Worm (Caenorhabditis elegans): ENCODE results near the gene F18E2.15.

Gene F18E2.15

ce11 chrV:12760913-12761312 is at the start of gene F18E2.15:
Gene F18E2.15, minus strand, starts transcription at chrV:12761013.
- TF ChIP-seq unc-62 (GFP tag; optimal IDR thresholded peaks at IDR 0.05) = no peak

ce11 chrV:12809876-12810275 is 49.1 kb upstream of the F18E2.15 start, which contains the start of gene ZC443.1:
Gene ZC443.1, minus strand, starts transcription at chrV:12810080.
- no peak for TF ChIP-seq unc-62 (GFP tag; optimal IDR thresholded peaks at IDR 0.05)

ce11 chrV:12806190-12806589 is 45.4 kb upstream of the F18E2.15 start, which contains the start of gene ZC443.7:
Gene ZC443.7, plus strand, starts transcription at chrV:12806490.
- no peak for TF ChIP-seq unc-62 (GFP tag; optimal IDR thresholded peaks at IDR 0.05)

ce11 chrV:12803274-12803673 is 42.5 kb upstream of the F18E2.15 start, which contains the start of gene srbc-45:
Gene srbc-45, plus strand, starts transcription at chrV:12803574.
- TF ChIP-seq unc-62 (GFP tag; optimal IDR thresholded peaks at IDR 0.05) = no peak

ce11 chrV:12800171-12800570 is 39.4 kb upstream of the F18E2.15 start, which contains the start of gene ugt-3:
Gene ugt-3, minus strand, starts transcription at chrV:12800271.
- TF ChIP-seq unc-62 (GFP tag; optimal IDR thresholded peaks at IDR 0.05) = no peak

- no peak for TF ChIP-seq unc-62 (GFP tag; optimal IDR thresholded peaks at IDR 0.05)
Observed at ce11 chrV:12797992-12798391, 37.2 kb upstream of the F18E2.15 start, which contains the start of gene ugt-6. Gene ugt-6, minus strand, starts transcription at chrV:12798224.

- no peak for TF ChIP-seq unc-62 (GFP tag; optimal IDR thresholded peaks at IDR 0.05)
Observed at ce11 chrV:12796908-12797490, 36.2 kb upstream of the F18E2.15 start.

- no peak for TF ChIP-seq unc-62 (GFP tag; optimal IDR thresholded peaks at IDR 0.05)
Observed at ce11 chrV:12795927-12796326, 35.1 kb upstream of the F18E2.15 start.

ce11 chrV:12795196-12795595 is 34.4 kb upstream of the F18E2.15 start, which contains the start of gene ugt-4:
Gene ugt-4, minus strand, starts transcription at chrV:12795336.
- no peak for TF ChIP-seq unc-62 (GFP tag; optimal IDR thresholded peaks at IDR 0.05)

ce11 chrV:12792752-12793151 is 31.9 kb upstream of the F18E2.15 start, which contains the start of gene ugt-5:
Gene ugt-5, minus strand, starts transcription at chrV:12792965.
- TF ChIP-seq unc-62 (GFP tag; optimal IDR thresholded peaks at IDR 0.05) = no peak

- no peak for TF ChIP-seq unc-62 (GFP tag; optimal IDR thresholded peaks at IDR 0.05)
Observed at ce11 chrV:12790188-12790587, 29.4 kb upstream of the F18E2.15 start, which contains the start of gene srbc-43. Gene srbc-43, minus strand, starts transcription at chrV:12790518.

- TF ChIP-seq unc-62 (GFP tag; optimal IDR thresholded peaks at IDR 0.05) = no peak
Observed at ce11 chrV:12788451-12788850, 27.6 kb upstream of the F18E2.15 start, which contains the start of gene srbc-44. Gene srbc-44, minus strand, starts transcription at chrV:12788551.

- no peak for TF ChIP-seq unc-62 (GFP tag; optimal IDR thresholded peaks at IDR 0.05)
Observed at ce11 chrV:12787026-12787425, 26.2 kb upstream of the F18E2.15 start, which contains the start of gene fkb-4. Gene fkb-4, minus strand, starts transcription at chrV:12787126.

- TF ChIP-seq unc-62 (GFP tag; optimal IDR thresholded peaks at IDR 0.05) = no peak
Observed at ce11 chrV:12786340-12786739, 25.5 kb upstream of the F18E2.15 start.

ce11 chrV:12784861-12785260 is 24.0 kb upstream of the F18E2.15 start, which contains the start of gene sre-20:
Gene sre-20, minus strand, starts transcription at chrV:12784961.
- TF ChIP-seq unc-62 (GFP tag; optimal IDR thresholded peaks at IDR 0.05) = no peak

- TF ChIP-seq unc-62 (GFP tag; optimal IDR thresholded peaks at IDR 0.05) = no peak
Observed at ce11 chrV:12780248-12780647, 19.4 kb upstream of the F18E2.15 start.

- TF ChIP-seq unc-62 (GFP tag; optimal IDR thresholded peaks at IDR 0.05) = no peak
Observed at ce11 chrV:12773852-12774251, 13.0 kb upstream of the F18E2.15 start.
